Worm (Caenorhabditis elegans): Measurements from ENCODE around the gene Y75B8A.39.

- no peak for TF ChIP-seq elt-1 (tag; optimal IDR thresholded peaks at IDR 0.05; ENCODE audit: borderline replicate concordance, insufficient read depth)
- no peak for TF ChIP-seq nhr-28 (tag; optimal IDR thresholded peaks at IDR 0.05)
- no peak for TF ChIP-seq ham-2 (GFP tag; optimal IDR thresholded peaks at IDR 0.05)
- no peak for TF ChIP-seq lin-13 (tag; optimal IDR thresholded peaks at IDR 0.05)
- no peak for TF ChIP-seq unc-62 (GFP tag; optimal IDR thresholded peaks at IDR 0.05)
Observed at ce11 chrIII:12334268-12334667, 21.3 kb downstream of the Y75B8A.39 start.

Data from whole organism, mixed stage, embryonic.